Fruit fly (Drosophila melanogaster) whole organism, embryonic: ENCODE measurements around the gene chb.

Experiments used
- Bteb2 ChIP-seq: fragments of 200-800 bp; sonication (Bioruptor generic); optimal IDR thresholded peaks from 2 replicates; lab custom pipeline; 2016; ENCODE audit warnings: missing biosample characterization, missing genetic modification characterization
- CG10267 ChIP-seq: fragments of 200-800 bp; sonication (Bioruptor generic); optimal IDR thresholded peaks from 2 replicates; lab custom pipeline; 2018; ENCODE audit warnings: missing biosample characterization, mild to moderate bottlenecking, missing genetic modification characterization, moderate library complexity
- CG10431 ChIP-seq: fragments of 200-800 bp; sonication (Bioruptor generic); optimal IDR thresholded peaks from 3 replicates; lab custom pipeline; 2018; ENCODE audit warnings: missing biosample characterization, mild to moderate bottlenecking, missing genetic modification characterization
- CG10959 ChIP-seq: fragments of 200-800 bp; sonication (Bioruptor generic); IDR thresholded peaks from 2 replicates; pipeline ENCODE4 v1.3.6; 2022; ENCODE audit warnings: missing biosample characterization, missing genetic modification characterization
- CG11085 ChIP-seq: fragments of 200-800 bp; sonication (Bioruptor generic); IDR thresholded peaks from 2 replicates; pipeline ENCODE4 v1.3.6; 2022; ENCODE audit warnings: missing biosample characterization, missing genetic modification characterization
- CG11456 ChIP-seq: fragments of 200-800 bp; sonication (Bioruptor generic); IDR thresholded peaks from 3 replicates; pipeline ENCODE4 v1.3.6; 2022; ENCODE audit warnings: missing biosample characterization, missing genetic modification characterization
- CG11696 ChIP-seq: fragments of 200-800 bp; sonication (Bioruptor generic); IDR thresholded peaks from 2 replicates; pipeline ENCODE4 v1.3.6; 2022; ENCODE audit warnings: missing biosample characterization, missing genetic modification characterization
- CG13123 ChIP-seq: fragments of 200-800 bp; sonication (Bioruptor generic); optimal IDR thresholded peaks from 2 replicates; lab custom pipeline; 2016; ENCODE audit warnings: missing biosample characterization, missing genetic modification characterization
- CG13775 ChIP-seq: fragments of 200-800 bp; sonication (Bioruptor generic); optimal IDR thresholded peaks from 3 replicates; lab custom pipeline; 2017; ENCODE audit warnings: missing biosample characterization, mild to moderate bottlenecking, missing genetic modification characterization
- CG18764 ChIP-seq: fragments of 200-800 bp; sonication (Bioruptor generic); optimal IDR thresholded peaks from 3 replicates; lab custom pipeline; 2016; ENCODE audit warnings: missing biosample characterization, missing genetic modification characterization
- CG2120 ChIP-seq: fragments of 200-800 bp; sonication (Bioruptor generic); optimal IDR thresholded peaks from 3 replicates; lab custom pipeline; 2016; ENCODE audit warnings: missing biosample characterization, missing genetic modification characterization
- CG31365 ChIP-seq: fragments of 200-800 bp; sonication (Bioruptor generic); optimal IDR thresholded peaks from 2 replicates; lab custom pipeline; 2018; ENCODE audit warnings: missing biosample characterization, mild to moderate bottlenecking, missing genetic modification characterization
- CG32772 ChIP-seq: fragments of 200-800 bp; sonication (Bioruptor generic); IDR thresholded peaks from 2 replicates; pipeline ENCODE4 v1.3.6; 2022; ENCODE audit warnings: missing biosample characterization, missing genetic modification characterization
- CG3838 ChIP-seq: fragments of 200-800 bp; sonication (Bioruptor generic); optimal IDR thresholded peaks from 3 replicates; lab custom pipeline; 2016; ENCODE audit warnings: missing biosample characterization, missing genetic modification characterization
- CG43689 ChIP-seq: fragments of 200-800 bp; sonication (Bioruptor generic); IDR thresholded peaks from 2 replicates; pipeline ENCODE4 v1.3.6; 2022; ENCODE audit warnings: missing biosample characterization, missing genetic modification characterization
- CG4707 ChIP-seq: fragments of 200-800 bp; sonication (Bioruptor generic); optimal IDR thresholded peaks from 2 replicates; lab custom pipeline; 2018; ENCODE audit warnings: missing biosample characterization, mild to moderate bottlenecking, missing genetic modification characterization, moderate library complexity
- CG7357 ChIP-seq: fragments of 200-800 bp; sonication (Bioruptor generic); IDR thresholded peaks from 3 replicates; pipeline ENCODE4 v1.3.6; 2022; ENCODE audit warnings: missing biosample characterization, missing genetic modification characterization
- CG7928 ChIP-seq: fragments of 200-800 bp; sonication (Bioruptor generic); optimal IDR thresholded peaks from 2 replicates; lab custom pipeline; 2017; ENCODE audit warnings: missing biosample characterization, mild to moderate bottlenecking, missing genetic modification characterization
- CG9437 ChIP-seq: fragments of 200-800 bp; sonication (Bioruptor generic); optimal IDR thresholded peaks from 2 replicates; lab custom pipeline; 2018; ENCODE audit warnings: missing biosample characterization, mild to moderate bottlenecking, missing genetic modification characterization
- CG9932 ChIP-seq: fragments of 200-800 bp; sonication (Bioruptor generic); IDR thresholded peaks from 2 replicates; pipeline ENCODE4 v1.3.6; 2022; ENCODE audit warnings: missing biosample characterization, missing genetic modification characterization
- D ChIP-seq, 2 experiments: fragments of 200-800 bp in 1 of 2; fragments of >200 bp in 1 of 2; sonication (Bioruptor generic) in 1 of 2; optimal IDR thresholded peaks; 2 replicates in 1 of 2; 3 replicates in 1 of 2; lab custom pipeline; 2017; ENCODE audit warnings: mild to moderate bottlenecking in 1 of 2, missing biosample characterization in 1 of 2, missing genetic modification characterization in 1 of 2, missing genetic modification reagents in 1 of 2
- Dip2 ChIP-seq: fragments of 200-800 bp; sonication (Bioruptor generic); IDR thresholded peaks from 2 replicates; pipeline ENCODE4 v1.3.6; 2022; ENCODE audit warnings: missing biosample characterization, missing genetic modification characterization
- Drgx ChIP-seq: fragments of 200-800 bp; sonication (Bioruptor generic); IDR thresholded peaks from 2 replicates; pipeline ENCODE4 v1.3.6; 2022; ENCODE audit warnings: missing biosample characterization, missing genetic modification characterization
- Gug ChIP-seq: fragments of 200-800 bp; sonication (Bioruptor generic); IDR thresholded peaks from 4 replicates; pipeline ENCODE4 v1.3.6; 2022; ENCODE audit warnings: missing biosample characterization, missing genetic modification characterization
- Hsf ChIP-seq: fragments of 200-800 bp; sonication (Bioruptor generic); optimal IDR thresholded peaks from 3 replicates; lab custom pipeline; 2016; ENCODE audit warnings: missing biosample characterization, missing genetic modification characterization
- Jarid2 ChIP-seq: fragments of 200-800 bp; sonication (Bioruptor generic); optimal IDR thresholded peaks from 3 replicates; lab custom pipeline; 2017; ENCODE audit warnings: mild to moderate bottlenecking, missing biosample characterization, missing genetic modification reagents, missing genetic modification characterization
- MESR4 ChIP-seq: fragments of 200-800 bp; sonication (Bioruptor generic); optimal IDR thresholded peaks from 2 replicates; lab custom pipeline; 2018; ENCODE audit warnings: missing biosample characterization, mild to moderate bottlenecking, missing genetic modification characterization, moderate library complexity
- Side ChIP-seq: fragments of 200-800 bp; sonication (Bioruptor generic); optimal IDR thresholded peaks from 2 replicates; lab custom pipeline; 2016; ENCODE audit warnings: missing biosample characterization, missing genetic modification characterization
- Sin3A ChIP-seq: fragments of >200 bp; optimal IDR thresholded peaks from 2 replicates; lab custom pipeline; 2018
- Spps ChIP-seq: fragments of 200-800 bp; sonication (Bioruptor generic); optimal IDR thresholded peaks from 2 replicates; lab custom pipeline; 2018; ENCODE audit warnings: missing biosample characterization, mild to moderate bottlenecking, missing genetic modification characterization
- Sry-β ChIP-seq: fragments of 200-800 bp; sonication (Bioruptor generic); optimal IDR thresholded peaks from 2 replicates; lab custom pipeline; 2018; ENCODE audit warnings: missing biosample characterization, mild to moderate bottlenecking, missing genetic modification characterization, moderate library complexity
- Ssrp ChIP-seq: fragments of 200-800 bp; sonication (Bioruptor generic); optimal IDR thresholded peaks from 2 replicates; lab custom pipeline; 2018; ENCODE audit warnings: missing biosample characterization, mild to moderate bottlenecking, missing genetic modification characterization, moderate library complexity
- ac ChIP-seq: fragments of 200-800 bp; sonication (Bioruptor generic); optimal IDR thresholded peaks from 3 replicates; lab custom pipeline; 2017; ENCODE audit warnings: missing biosample characterization, mild to moderate bottlenecking, missing genetic modification characterization
- aop ChIP-seq: fragments of 200-800 bp; sonication (Bioruptor generic); IDR thresholded peaks from 2 replicates; pipeline ENCODE4 v1.3.6; 2022; ENCODE audit warnings: missing biosample characterization, missing genetic modification characterization
- bbx ChIP-seq: fragments of 200-800 bp; sonication (Bioruptor generic); IDR thresholded peaks from 2 replicates; pipeline ENCODE4 v1.3.6; 2022; ENCODE audit warnings: missing biosample characterization, missing genetic modification characterization; ENCODE audit not compliant: partially characterized antibody
- bowl ChIP-seq: fragments of 200-800 bp; sonication (Bioruptor generic); IDR thresholded peaks from 2 replicates; pipeline ENCODE4 v1.3.6; 2022; ENCODE audit warnings: missing biosample characterization, missing genetic modification characterization
- bsh ChIP-seq, 2 experiments: fragments of 200-800 bp; sonication (Bioruptor generic); optimal IDR thresholded peaks; 2 replicates each; lab custom pipeline; 2017 to 2018; ENCODE audit warnings: mild to moderate bottlenecking in 2 of 2, missing biosample characterization in 2 of 2, missing genetic modification characterization in 2 of 2, moderate library complexity in 1 of 2
- caup ChIP-seq: fragments of 200-800 bp; sonication (Bioruptor generic); optimal IDR thresholded peaks from 3 replicates; lab custom pipeline; 2017; ENCODE audit warnings: missing biosample characterization, mild to moderate bottlenecking, missing genetic modification characterization, moderate library complexity; ENCODE audit not compliant: severe bottlenecking
- croc ChIP-seq: fragments of 200-800 bp; sonication (Bioruptor generic); conservative IDR thresholded peaks from 3 replicates; pipeline ENCODE4 v1.3.6; 2022; ENCODE audit warnings: missing biosample characterization, missing genetic modification characterization
- fru ChIP-seq: fragments of >200 bp; optimal IDR thresholded peaks from 2 replicates; lab custom pipeline; 2017
- hbn ChIP-seq: fragments of 200-800 bp; sonication (Bioruptor generic); IDR thresholded peaks from 2 replicates; pipeline ENCODE4 v1.3.6; 2022; ENCODE audit warnings: missing biosample characterization, missing genetic modification characterization; ENCODE audit not compliant: partially characterized antibody
- her ChIP-seq: fragments of 200-800 bp; sonication (Bioruptor generic); optimal IDR thresholded peaks from 2 replicates; lab custom pipeline; 2016; ENCODE audit warnings: missing biosample characterization, missing genetic modification characterization
- lilli ChIP-seq: fragments of 200-800 bp; sonication (Bioruptor generic); optimal IDR thresholded peaks from 3 replicates; lab custom pipeline; 2016; ENCODE audit warnings: missing biosample characterization, missing genetic modification characterization
- nmo ChIP-seq: fragments of 200-800 bp; sonication (Bioruptor generic); optimal IDR thresholded peaks from 2 replicates; lab custom pipeline; 2018; ENCODE audit warnings: missing biosample characterization, mild to moderate bottlenecking, missing genetic modification characterization, moderate library complexity
- rib ChIP-seq: fragments of 200-800 bp; sonication (Bioruptor generic); IDR thresholded peaks from 2 replicates; pipeline ENCODE4 v1.3.6; 2022; ENCODE audit warnings: missing biosample characterization, missing genetic modification characterization
- sens ChIP-seq: fragments of 200-800 bp; sonication (Bioruptor generic); peaks from one replicate; lab custom pipeline; 2016; ENCODE audit warnings: missing biosample characterization, missing genetic modification characterization
- sima ChIP-seq: fragments of 200-800 bp; sonication (Bioruptor generic); optimal IDR thresholded peaks from 2 replicates; lab custom pipeline; 2016; ENCODE audit warnings: missing biosample characterization, missing genetic modification characterization
- ssp ChIP-seq: fragments of 200-800 bp; sonication (Bioruptor generic); IDR thresholded peaks from 2 replicates; pipeline ENCODE4 v1.3.6; 2022; ENCODE audit warnings: missing biosample characterization, missing genetic modification characterization
- tll ChIP-seq, 2 experiments: fragments of 200-800 bp in 1 of 2; fragments of >200 bp in 1 of 2; sonication (Bioruptor generic) in 1 of 2; optimal IDR thresholded peaks; 2 replicates each; lab custom pipeline; 2017 to 2019; ENCODE audit warnings: missing biosample characterization in 2 of 2, missing genetic modification characterization in 2 of 2, mild to moderate bottlenecking in 1 of 2, moderate library complexity in 1 of 2
- trem ChIP-seq: fragments of 200-800 bp; optimal IDR thresholded peaks from 3 replicates; lab custom pipeline; 2019; ENCODE audit warnings: missing biosample characterization, mild to moderate bottlenecking, missing genetic modification characterization, moderate library complexity

Gene chb

DNA sequence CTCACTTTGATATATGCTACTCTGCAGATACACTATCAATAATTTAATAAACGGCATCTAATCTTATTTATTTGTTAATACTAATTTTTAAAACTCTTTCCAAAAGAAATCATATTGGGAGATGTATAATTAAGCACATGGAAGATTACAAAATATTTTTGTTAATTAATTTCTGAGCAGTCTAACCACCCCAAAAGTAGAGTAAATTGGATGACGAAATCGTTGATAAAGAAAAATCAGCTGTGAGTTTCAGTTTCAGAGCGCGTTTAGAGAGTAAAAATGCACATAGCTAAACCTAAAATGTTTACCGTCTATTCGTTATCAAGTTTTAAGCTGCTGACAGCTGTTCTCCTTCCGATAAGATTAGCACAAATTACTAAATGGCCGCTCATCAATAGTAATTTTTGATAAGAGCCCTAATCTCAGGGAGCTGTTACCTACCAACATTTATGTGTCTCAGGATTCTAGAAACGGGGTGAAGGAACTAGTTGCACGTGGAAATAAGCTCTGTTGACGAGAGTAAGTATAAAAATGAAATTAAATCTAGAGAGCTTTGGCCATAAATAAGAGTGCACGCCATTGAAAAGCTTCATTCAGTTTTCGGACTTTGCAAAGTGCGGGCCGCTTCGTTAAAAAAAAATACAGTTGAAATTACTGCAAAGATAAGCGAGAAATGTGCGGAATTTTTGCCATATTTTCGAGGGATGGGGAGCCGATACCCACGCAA is at the start of gene chb, which contains the start of gene AsnS (continued):
- TF ChIP-seq CG7357 (peak; percentile 76), Dip2 (GFP tag; lab: Robert Waterston, UW) (no peak), Sin3A (lab: Kevin White, UChicago) (no peak), CG9932 (GFP tag; lab: Robert Waterston, UW) (peak; percentile 91), rib (GFP tag; lab: Robert Waterston, UW) (peak; percentile 88), hbn (GFP tag; lab: Robert Waterston, UW) (no peak), sima (GFP tag; lab: Kevin White, UChicago) (peak; percentile 27), bowl (peak; percentile 85), Gug (GFP tag; lab: Robert Waterston, UW) (peak; percentile 61; the same call in 3 of the 4 replicates), CG10267 (tag; lab: Kevin White, UChicago) (peak; percentile 83), her (GFP tag; lab: Kevin White, UChicago) (peak; percentile 27), CG11456 (GFP tag; lab: Robert Waterston, UW) (peak; percentile 91), CG43689 (GFP tag; lab: Robert Waterston, UW) (peak; percentile 77), croc (GFP tag; lab: Robert Waterston, UW) (peak; percentile 74), Jarid2 (no peak), D (optimal IDR thresholded peaks at IDR 0.05; lab: Kevin White, UChicago) (no peak), D (GFP tag; optimal IDR thresholded peaks at IDR 0.05; lab: Kevin White, UChicago) (peak; percentile 71), CG13123 (GFP tag; lab: Kevin White, UChicago) (peak; percentile 65), ac (GFP tag; lab: Kevin White, UChicago) (no peak), CG11085 (GFP tag; lab: Robert Waterston, UW) (peak; percentile 88), aop (GFP tag; lab: Robert Waterston, UW) (peak; percentile 42; the same call in 1 of the 2 replicates), bbx (GFP tag; lab: Robert Waterston, UW) (no peak), lilli (GFP tag; lab: Kevin White, UChicago) (peak; percentile 85), tll (GFP tag; optimal IDR thresholded peaks at IDR 0.05; lab: Kevin White, UChicago) (no peak), Drgx (GFP tag; lab: Robert Waterston, UW) (peak; percentile 89), CG10431 (GFP tag; lab: Kevin White, UChicago) (no peak), CG11696 (GFP tag; lab: Robert Waterston, UW) (peak; percentile 82), fru (lab: Kevin White, UChicago) (no peak), ssp (GFP tag; lab: Robert Waterston, UW) (peak; percentile 79), sens (GFP tag; lab: Kevin White, UChicago) (peak; percentile 95), CG13775 (GFP tag; lab: Kevin White, UChicago) (peak; percentile 70), CG7928 (GFP tag; lab: Kevin White, UChicago) (peak; percentile 52), Spps (tag; lab: Kevin White, UChicago) (peak; percentile 66), bsh (GFP tag; optimal IDR thresholded peaks at IDR 0.05; lab: Kevin White, UChicago) (peak in 1 of 2 experiments; percentile 93), Ssrp (tag; lab: Kevin White, UChicago) (peak; percentile 90), caup (GFP tag; lab: Kevin White, UChicago) (peak; percentile 83), Side (GFP tag; lab: Kevin White, UChicago) (peak; percentile 46), Sry-β (GFP tag; lab: Kevin White, UChicago) (no peak), trem (tag; lab: Kevin White, UChicago) (peak; percentile 79), CG18764 (GFP tag; lab: Kevin White, UChicago) (peak; percentile 68), Hsf (peak; percentile 85), Bteb2 (peak; percentile 88), MESR4 (GFP tag; lab: Kevin White, UChicago) (peak; percentile 30), CG32772 (peak; percentile 90), CG4707 (GFP tag; lab: Kevin White, UChicago) (peak; percentile 77), nmo (GFP tag; lab: Kevin White, UChicago) (peak; percentile 94), CG10959 (peak; percentile 56), CG3838 (GFP tag; lab: Kevin White, UChicago) (peak; percentile 27), CG9437 (GFP tag; lab: Kevin White, UChicago) (peak; percentile 82), CG31365 (tag; lab: Kevin White, UChicago) (peak; percentile 53), CG2120 (GFP tag; lab: Kevin White, UChicago) (peak; percentile 93)
